Worm (Caenorhabditis elegans): ENCODE measurements around the gene srh-125.

Gene srh-125

ce11 chrV:7521304-7521703 is 44.6 kb upstream of the srh-125 start:
- no peak for TF ChIP-seq ceh-34 (tag; optimal IDR thresholded peaks at IDR 0.05)
- TF ChIP-seq unc-3 (GFP tag; conservative IDR thresholded peaks at IDR 0.05) = no peak
- TF ChIP-seq unc-3 (tag; optimal IDR thresholded peaks at IDR 0.05) = no peak
- TF ChIP-seq ceh-31 (tag; optimal IDR thresholded peaks at IDR 0.05) = no peak
- TF ChIP-seq unc-55 (GFP tag; optimal IDR thresholded peaks at IDR 0.05) = no peak
- TF ChIP-seq elt-2 (tag; optimal IDR thresholded peaks at IDR 0.05) = no peak
- no peak for TF ChIP-seq ceh-18 (tag; optimal IDR thresholded peaks at IDR 0.05)
- TF ChIP-seq che-1 (tag; optimal IDR thresholded peaks at IDR 0.05) = no peak
- no peak for TF ChIP-seq ztf-16 (tag; optimal IDR thresholded peaks at IDR 0.05)
- no peak for TF ChIP-seq C08G9.2 (tag; optimal IDR thresholded peaks at IDR 0.05)
- no peak for TF ChIP-seq pha-4 (tag; optimal IDR thresholded peaks at IDR 0.05)
- TF ChIP-seq dmd-4 (tag; optimal IDR thresholded peaks at IDR 0.05; ENCODE audit: borderline replicate concordance) = no peak
- no peak for TF ChIP-seq ets-4 (tag; optimal IDR thresholded peaks at IDR 0.05)
- TF ChIP-seq ceh-19 (GFP tag; optimal IDR thresholded peaks at IDR 0.05) = no peak
- TF ChIP-seq dve-1 (tag; optimal IDR thresholded peaks at IDR 0.05) = no peak
- no peak for TF ChIP-seq ceh-2 (tag; optimal IDR thresholded peaks at IDR 0.05)
- TF ChIP-seq syd-9 (tag; optimal IDR thresholded peaks at IDR 0.05) = no peak
- no peak for TF ChIP-seq ceh-30 (tag; optimal IDR thresholded peaks at IDR 0.05)

DNA sequence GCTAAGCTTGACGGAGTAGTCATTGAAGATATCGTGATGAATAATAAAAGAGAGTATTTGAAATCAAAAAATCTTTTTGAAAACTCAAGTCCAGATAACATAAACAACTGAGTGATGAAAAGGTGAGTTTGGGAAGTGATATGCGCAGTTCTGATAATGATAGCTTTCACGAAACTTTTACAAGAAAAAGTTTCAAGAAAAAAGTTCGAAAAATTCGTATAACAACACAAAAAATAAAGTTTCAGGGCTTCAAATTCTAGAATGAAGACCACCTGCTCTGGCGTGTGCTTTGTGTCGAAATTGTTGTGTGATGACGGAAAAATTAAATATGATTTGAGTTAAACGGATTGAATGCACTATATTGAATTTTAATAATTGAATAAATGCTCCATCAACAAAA is 43.4 kb upstream of the srh-125 start, which contains the start of gene srb-19:
srb-19 (minus strand) TSS at position 101 of the 400 bp plus-strand sequence.
- no peak for TF ChIP-seq fkh-10 (GFP tag; optimal IDR thresholded peaks at IDR 0.05)
- TF ChIP-seq pha-4 (tag; optimal IDR thresholded peaks at IDR 0.05) = no peak
- TF ChIP-seq ets-4 (tag; optimal IDR thresholded peaks at IDR 0.05) = no peak
- no peak for TF ChIP-seq sdc-2 (tag; optimal IDR thresholded peaks at IDR 0.05)
- no peak for TF ChIP-seq syd-9 (tag; optimal IDR thresholded peaks at IDR 0.05)
- TF ChIP-seq ttx-3 (tag; optimal IDR thresholded peaks at IDR 0.05) = no peak
- TF ChIP-seq pha-2 (tag; optimal IDR thresholded peaks at IDR 0.05) = no peak
- no peak for TF ChIP-seq odd-2 (tag; optimal IDR thresholded peaks at IDR 0.05)
- no peak for TF ChIP-seq unc-55 (GFP tag; optimal IDR thresholded peaks at IDR 0.05)
- TF ChIP-seq pax-1 (tag; optimal IDR thresholded peaks at IDR 0.05) = no peak
- TF ChIP-seq ama-1 (optimal IDR thresholded peaks at IDR 0.05) = no peak
- no peak for TF ChIP-seq ztf-16 (tag; optimal IDR thresholded peaks at IDR 0.05)
- no peak for TF ChIP-seq fkh-6 (tag; optimal IDR thresholded peaks at IDR 0.05)
- TF ChIP-seq nhr-232 (tag; optimal IDR thresholded peaks at IDR 0.05) = no peak
- no peak for TF ChIP-seq sox-4 (tag; optimal IDR thresholded peaks at IDR 0.05)
- no peak for TF ChIP-seq hlh-6 (tag; optimal IDR thresholded peaks at IDR 0.05)

- no peak for TF ChIP-seq ztf-16 (tag; optimal IDR thresholded peaks at IDR 0.05)
- no peak for TF ChIP-seq pqm-1 (tag; optimal IDR thresholded peaks at IDR 0.05)
- no peak for TF ChIP-seq odd-2 (tag; optimal IDR thresholded peaks at IDR 0.05)
- no peak for TF ChIP-seq pag-3 (tag; optimal IDR thresholded peaks at IDR 0.05; ENCODE audit: borderline replicate concordance)
- no peak for TF ChIP-seq T23F11.4 (GFP tag; optimal IDR thresholded peaks at IDR 0.05)
- TF ChIP-seq nhr-232 (tag; optimal IDR thresholded peaks at IDR 0.05) = no peak
- no peak for TF ChIP-seq lim-6 (tag; optimal IDR thresholded peaks at IDR 0.05)
- no peak for TF ChIP-seq ceh-45 (GFP tag; IDR thresholded peaks at IDR 0.05)
- no peak for TF ChIP-seq ceh-9 (tag; optimal IDR thresholded peaks at IDR 0.05)
- no peak for TF ChIP-seq ets-4 (tag; optimal IDR thresholded peaks at IDR 0.05)
- TF ChIP-seq hlh-30 (tag; optimal IDR thresholded peaks at IDR 0.05; ENCODE audit: insufficient read depth) = no peak
- no peak for TF ChIP-seq ceh-30 (tag; optimal IDR thresholded peaks at IDR 0.05)
- no peak for TF ChIP-seq nfya-1 (tag; optimal IDR thresholded peaks at IDR 0.05)
- TF ChIP-seq zip-5 (tag; optimal IDR thresholded peaks at IDR 0.05) = no peak
- TF ChIP-seq pha-2 (tag; optimal IDR thresholded peaks at IDR 0.05) = no peak
- no peak for TF ChIP-seq hlh-6 (tag; optimal IDR thresholded peaks at IDR 0.05)
- TF ChIP-seq npax-4 (tag; optimal IDR thresholded peaks at IDR 0.05) = no peak
Observed at ce11 chrV:7514939-7515338, 38.3 kb upstream of the srh-125 start, which contains the start of gene srb-18. Gene srb-18 (plus strand): TSS chrV:7515239.
